Fruit fly (Drosophila melanogaster): Measurements from ENCODE around the gene CG7246.

Gene CG7246

DNA sequence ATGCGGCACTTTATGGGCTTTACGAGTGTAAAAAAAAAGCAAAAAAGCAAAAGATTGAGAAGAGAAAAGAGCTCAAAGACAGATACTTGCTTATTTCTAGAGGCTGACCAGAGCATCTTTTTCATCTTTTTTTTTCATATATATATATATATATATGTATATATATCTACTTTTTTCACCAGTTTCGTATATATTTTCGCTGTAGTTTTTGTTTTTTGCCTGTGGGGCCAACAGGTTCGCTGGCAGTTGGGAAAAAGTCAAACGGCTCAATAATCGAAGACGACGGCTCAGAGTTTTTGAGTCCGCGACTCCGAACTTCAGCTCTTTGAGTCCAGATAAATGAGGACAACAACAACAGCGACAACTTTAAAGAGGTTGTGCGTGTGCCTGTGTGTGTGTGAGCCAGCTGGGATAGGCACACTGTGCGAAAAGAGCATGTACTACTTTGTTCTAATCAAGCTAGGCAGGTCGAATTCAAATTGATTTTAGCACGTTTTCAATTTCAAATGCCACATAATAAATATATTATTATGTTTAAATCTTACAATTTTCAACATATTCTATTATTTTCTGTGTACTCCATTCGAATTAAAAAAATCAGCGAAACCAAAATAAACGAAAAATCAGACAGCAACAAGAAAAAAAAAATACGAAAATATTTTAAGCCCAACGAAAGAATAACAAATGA lies 13.9 kb downstream of the CG7246 start (continued):
- TF ChIP-seq Hr51 (GFP tag; optimal IDR thresholded peaks at IDR 0.05) = peak in 1 of 2 experiments; percentile 43
- no peak for TF ChIP-seq seq (GFP tag; IDR thresholded peaks at IDR 0.05)
- TF ChIP-seq CG13775 (GFP tag; optimal IDR thresholded peaks at IDR 0.05) = no peak
- no peak for TF ChIP-seq lilli (GFP tag; optimal IDR thresholded peaks at IDR 0.05)
- no peak for TF ChIP-seq tup (GFP tag; optimal IDR thresholded peaks at IDR 0.05)
- TF ChIP-seq CG17361 (GFP tag; IDR thresholded peaks at IDR 0.05) = no peak
- TF ChIP-seq Bgb (GFP tag; IDR thresholded peaks at IDR 0.05; ENCODE audit: partially characterized antibody) = no peak
- 0 out of 3 replicates have a peak, but pooled peaks have one; percentile 46 for TF ChIP-seq CG2889 (GFP tag; IDR thresholded peaks at IDR 0.05)
- TF ChIP-seq grn (GFP tag; optimal IDR thresholded peaks at IDR 0.05) = no peak
- TF ChIP-seq onecut (GFP tag; IDR thresholded peaks at IDR 0.05) = no peak
- no peak for TF ChIP-seq Adf1 (GFP tag; IDR thresholded peaks at IDR 0.05)
- no peak for TF ChIP-seq tin (GFP tag; optimal IDR thresholded peaks at IDR 0.05)
- no peak for TF ChIP-seq Dip2 (GFP tag; IDR thresholded peaks at IDR 0.05)
- TF ChIP-seq CG12942 (GFP tag; optimal IDR thresholded peaks at IDR 0.05) = no peak
- TF ChIP-seq CG34376 (GFP tag; optimal IDR thresholded peaks at IDR 0.05) = no peak
- no peak for TF ChIP-seq pb (GFP tag; optimal IDR thresholded peaks at IDR 0.05)
- TF ChIP-seq luna (GFP tag; optimal IDR thresholded peaks at IDR 0.05) = no peak
- TF ChIP-seq CG5953 (GFP tag; IDR thresholded peaks at IDR 0.05) = 0 out of 2 replicates have a peak, but pooled peaks have one; percentile 8
- no peak for TF ChIP-seq CG1024 (GFP tag; IDR thresholded peaks at IDR 0.05)
- no peak for TF ChIP-seq CG11247 (GFP tag; IDR thresholded peaks at IDR 0.05)
- peak; percentile 56 for TF ChIP-seq row (GFP tag; IDR thresholded peaks at IDR 0.05)
- no peak for TF ChIP-seq CHES-1-like (GFP tag; optimal IDR thresholded peaks at IDR 0.05)
- TF ChIP-seq pita (GFP tag; optimal IDR thresholded peaks at IDR 0.05) = no peak
- peak; percentile 47; the same call in 1 of the 2 replicates for TF ChIP-seq CG14441 (GFP tag; IDR thresholded peaks at IDR 0.05)
- TF ChIP-seq HLH3B (GFP tag; IDR thresholded peaks at IDR 0.05) = peak; percentile 45; the same call in 1 of the 2 replicates
- TF ChIP-seq CG32532 (GFP tag; IDR thresholded peaks at IDR 0.05) = peak; percentile 56
- TF ChIP-seq CG10543 (GFP tag; optimal IDR thresholded peaks at IDR 0.05) = no peak
- no peak for TF ChIP-seq fd102C (GFP tag; optimal IDR thresholded peaks at IDR 0.05)
- no peak for TF ChIP-seq CG10565 (GFP tag; optimal IDR thresholded peaks at IDR 0.05)
- no peak for TF ChIP-seq otp (GFP tag; IDR thresholded peaks at IDR 0.05)
- peak; percentile 45; the same call in 1 of the 3 replicates for TF ChIP-seq tgo (GFP tag; IDR thresholded peaks at IDR 0.05)
- no peak for TF ChIP-seq B-H2 (GFP tag; optimal IDR thresholded peaks at IDR 0.05)
- no peak for TF ChIP-seq CTCF (GFP tag; optimal IDR thresholded peaks at IDR 0.05)
- TF ChIP-seq Six4 (GFP tag; optimal IDR thresholded peaks at IDR 0.05) = no peak
- TF ChIP-seq az2 (GFP tag; optimal IDR thresholded peaks at IDR 0.05) = peak; percentile 19
- peak in 1 of 2 experiments; percentile 54 for TF ChIP-seq eve (GFP tag; optimal IDR thresholded peaks at IDR 0.05)
- no peak for TF ChIP-seq CG18619 (GFP tag; optimal IDR thresholded peaks at IDR 0.05)
- TF ChIP-seq Sox102F (GFP tag; optimal IDR thresholded peaks at IDR 0.05) = peak; percentile 52
- TF ChIP-seq Gug (GFP tag; IDR thresholded peaks at IDR 0.05) = no peak; the same call in 3 of the 4 replicates
- TF ChIP-seq cas (GFP tag; IDR thresholded peaks at IDR 0.05) = no peak
- TF ChIP-seq zfh1 (GFP tag; IDR thresholded peaks at IDR 0.05) = 0 out of 3 replicates have a peak, but pooled peaks have one; percentile 21
- no peak for TF ChIP-seq chm (GFP tag; IDR thresholded peaks at IDR 0.05)
- no peak for TF ChIP-seq Deaf1 (tag; optimal IDR thresholded peaks at IDR 0.05)
- TF ChIP-seq tio (GFP tag; optimal IDR thresholded peaks at IDR 0.05) = no peak
- no peak for TF ChIP-seq jing (GFP tag; optimal IDR thresholded peaks at IDR 0.05)
- TF ChIP-seq sqz (GFP tag; optimal IDR thresholded peaks at IDR 0.05) = no peak
- TF ChIP-seq Gsc (GFP tag; IDR thresholded peaks at IDR 0.05) = no peak
- no peak for TF ChIP-seq CG12659 (GFP tag; optimal IDR thresholded peaks at IDR 0.05)
- TF ChIP-seq CG10959 (GFP tag; IDR thresholded peaks at IDR 0.05) = no peak
- peak; percentile 29 for TF ChIP-seq Fer3 (tag; optimal IDR thresholded peaks at IDR 0.05)
- peak; percentile 11 for TF ChIP-seq PHDP (tag; optimal IDR thresholded peaks at IDR 0.05)
